Worm (Caenorhabditis elegans): ENCODE results near the gene tsp-10.

Gene tsp-10

ce11 chrII:6746404-6746803, 28.0 kb downstream of the tsp-10 start, which contains the start of gene F41G3.5:
F41G3.5 (plus strand) TSS chrII:6746704.
- TF ChIP-seq dpl-1 (GFP tag; optimal IDR thresholded peaks at IDR 0.05) (no peak), nhr-80 (tag; optimal IDR thresholded peaks at IDR 0.05) (no peak), nfyb-1 (GFP tag; IDR thresholded peaks at IDR 0.05) (no peak), ztf-3 (GFP tag; optimal IDR thresholded peaks at IDR 0.05) (no peak), lsy-27 (tag; optimal IDR thresholded peaks at IDR 0.05; ENCODE audit: borderline replicate concordance, insufficient read depth) (no peak), mcd-1 (GFP tag; IDR thresholded peaks at IDR 0.05) (no peak), somi-1 (GFP tag; optimal IDR thresholded peaks at IDR 0.05) (no peak), D2030.7 (GFP tag; IDR thresholded peaks at IDR 0.05) (no peak), mel-28 (tag; optimal IDR thresholded peaks at IDR 0.05; ENCODE audit: borderline replicate concordance) (no peak), rec-8 (tag; optimal IDR thresholded peaks at IDR 0.05) (no peak), B0336.3 (GFP tag; IDR thresholded peaks at IDR 0.05) (no peak)

DNA sequence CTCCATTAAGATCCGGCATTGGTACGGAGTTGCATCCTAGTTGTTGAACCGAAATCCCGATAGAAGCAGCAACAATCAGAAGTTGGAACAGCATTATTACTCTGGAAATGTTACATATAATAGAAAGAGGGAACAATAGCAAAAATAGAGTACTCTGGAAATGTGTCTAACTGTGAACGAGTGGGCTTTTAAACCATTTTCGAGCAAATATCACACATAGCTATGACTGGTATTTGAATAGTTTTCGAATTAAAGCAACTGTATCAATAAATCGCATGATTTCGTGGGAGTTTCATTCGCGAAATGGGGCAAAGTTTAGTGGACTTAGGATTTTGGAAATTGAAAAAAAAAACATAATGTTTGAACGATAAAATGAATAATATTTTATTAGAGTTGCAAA, 31.0 kb downstream of the tsp-10 start, which contains the start of gene F41G3.10:
Gene F41G3.10 (minus strand): TSS at position 101 of the 400 bp plus-strand sequence.
- no peak for TF ChIP-seq him-1 (tag; optimal IDR thresholded peaks at IDR 0.05)
- TF ChIP-seq rpc-1 (optimal IDR thresholded peaks at IDR 0.05) = no peak
- no peak for TF ChIP-seq rpc-1 (tag; optimal IDR thresholded peaks at IDR 0.05)
- TF ChIP-seq Y53F4B.3 (GFP tag; IDR thresholded peaks at IDR 0.05) = no peak
- no peak for TF ChIP-seq sptf-2 (GFP tag; optimal IDR thresholded peaks at IDR 0.05)
- no peak for TF ChIP-seq snpc-1.3 (tag; optimal IDR thresholded peaks at IDR 0.05; ENCODE audit: insufficient read depth)
- no peak for TF ChIP-seq tbx-9 (tag; optimal IDR thresholded peaks at IDR 0.05; ENCODE audit: borderline replicate concordance)

- TF ChIP-seq snpc-1.1 (tag; optimal IDR thresholded peaks at IDR 0.05; ENCODE audit: insufficient read depth) = no peak
- TF ChIP-seq ceh-58 (GFP tag; IDR thresholded peaks at IDR 0.05) = no peak
- TF ChIP-seq F10E7.11 (tag; optimal IDR thresholded peaks at IDR 0.05) = no peak
- no peak for TF ChIP-seq lag-1 (GFP tag; IDR thresholded peaks at IDR 0.05)
- TF ChIP-seq efl-1 (GFP tag; optimal IDR thresholded peaks at IDR 0.05) = no peak
- TF ChIP-seq rpc-1 (optimal IDR thresholded peaks at IDR 0.05) = no peak
- TF ChIP-seq rpc-1 (tag; optimal IDR thresholded peaks at IDR 0.05) = no peak
- TF ChIP-seq ceh-100 (GFP tag; IDR thresholded peaks at IDR 0.05) = no peak
- TF ChIP-seq tbp1 (GFP tag; optimal IDR thresholded peaks at IDR 0.05) = no peak
- TF ChIP-seq Y53G8AR.9 (GFP tag; conservative IDR thresholded peaks at IDR 0.05) = no peak
- no peak for TF ChIP-seq ztf-18 (tag; optimal IDR thresholded peaks at IDR 0.05)
- no peak for TF ChIP-seq attf-3 (GFP tag; conservative IDR thresholded peaks at IDR 0.05)
- no peak for TF ChIP-seq nfya-1 (tag; optimal IDR thresholded peaks at IDR 0.05; ENCODE audit: borderline replicate concordance, insufficient read depth)
- no peak for TF ChIP-seq ztf-26 (tag; optimal IDR thresholded peaks at IDR 0.05)
- TF ChIP-seq unc-62 (GFP tag; optimal IDR thresholded peaks at IDR 0.05) = no peak
- TF ChIP-seq F52B5.7 (tag; optimal IDR thresholded peaks at IDR 0.05) = no peak
- TF ChIP-seq lin-40 (tag; optimal IDR thresholded peaks at IDR 0.05) = no peak
Measured at ce11 chrII:6750929-6751328, 32.5 kb downstream of the tsp-10 start, which contains the start of gene F41G3.20. F41G3.20 (minus strand) TSS chrII:6751029.

DNA sequence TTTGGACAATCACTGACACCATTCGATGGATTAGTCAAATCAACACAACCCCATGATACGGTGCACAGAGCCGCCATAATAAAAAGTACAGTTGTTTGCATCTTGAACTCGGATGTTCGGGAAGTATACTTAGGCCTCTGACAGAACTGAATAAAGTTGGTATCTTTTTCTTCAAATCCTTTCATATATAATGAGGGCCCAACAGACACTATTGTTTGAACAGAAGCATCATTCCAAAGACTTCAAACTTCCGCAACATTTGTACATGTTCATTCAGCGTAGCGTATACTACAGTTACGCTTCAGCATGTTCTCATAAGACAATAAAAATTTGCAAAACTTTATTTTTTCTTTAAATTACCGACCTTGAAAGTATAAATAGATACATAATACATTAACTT, 33.6 kb downstream of the tsp-10 start, which contains the start of gene F41G3.19:
Gene F41G3.19 (minus strand): TSS at position 101 of the 400 bp plus-strand sequence.
- TF ChIP-seq zfh-2 (GFP tag; conservative IDR thresholded peaks at IDR 0.05) (no peak), nfya-2 (GFP tag; IDR thresholded peaks at IDR 0.05) (no peak), madf-3 (GFP tag; IDR thresholded peaks at IDR 0.05) (no peak), F57A8.1 (GFP tag; optimal IDR thresholded peaks at IDR 0.05) (no peak), somi-1 (GFP tag; optimal IDR thresholded peaks at IDR 0.05) (no peak), Y67H2A.10 (GFP tag; conservative IDR thresholded peaks at IDR 0.05) (no peak), fkh-3 (tag; optimal IDR thresholded peaks at IDR 0.05) (no peak), snpc-3.4 (tag; optimal IDR thresholded peaks at IDR 0.05) (no peak), ztf-18 (tag; optimal IDR thresholded peaks at IDR 0.05) (no peak)

All from whole organism, young adult.